Fruit fly (Drosophila melanogaster) whole organism: ENCODE results near the gene Tcs4.

Experiments
- CG8478 ChIP-seq: fragments of >200 bp; optimal IDR thresholded peaks from 2 replicates; lab custom pipeline; 2018; ENCODE audit warnings: inconsistent platforms
- pan ChIP-seq: fragments of >200 bp; optimal IDR thresholded peaks from 2 replicates; lab custom pipeline; 2017
- psq ChIP-seq: fragments of >200 bp; optimal IDR thresholded peaks from 2 replicates; lab custom pipeline; 2017
- usp ChIP-seq: fragments of >200 bp; optimal IDR thresholded peaks from 2 replicates; lab custom pipeline; 2017; ENCODE audit warnings: missing biosample characterization, missing genetic modification characterization, mixed read lengths

- TF ChIP-seq psq (no peak), pan (lab: Kevin White, UChicago) (no peak), CG8478 (lab: Kevin White, UChicago) (no peak), usp (GFP tag; lab: Kevin White, UChicago) (no peak)
These were observed 22.3 kb downstream of the Tcs4 start for dm6 chrX:19679207-19679606.
